Fruit fly (Drosophila melanogaster) whole organism, pupa: ENCODE data around the gene CG8907.
A peak's percentile ranks its signal among the peaks of the same experiment; 100 is the strongest.

Experiments
- CG14655 ChIP-seq: fragments of 200-800 bp; sonication (Bioruptor generic); optimal IDR thresholded peaks from 3 replicates; lab custom pipeline; 2017; ENCODE audit warnings: mild to moderate bottlenecking, missing biosample characterization, missing genetic modification reagents, missing genetic modification characterization
- CG17806 ChIP-seq: fragments of 200-800 bp; sonication (Bioruptor generic); optimal IDR thresholded peaks from 2 replicates; lab custom pipeline; 2018; ENCODE audit warnings: missing biosample characterization, mild to moderate bottlenecking, missing genetic modification characterization, moderate library complexity
- CG32121 ChIP-seq: fragments of 200-800 bp; sonication (Bioruptor generic); IDR thresholded peaks from 2 replicates; pipeline ENCODE4 v1.3.6; 2022; ENCODE audit warnings: missing biosample characterization, missing genetic modification characterization
- CG34367 ChIP-seq: fragments of 200-800 bp; sonication (Bioruptor generic); optimal IDR thresholded peaks from 2 replicates; lab custom pipeline; 2018; ENCODE audit warnings: missing biosample characterization, mild to moderate bottlenecking, missing genetic modification characterization
- CG4496 ChIP-seq: fragments of 200-800 bp; sonication (Bioruptor generic); IDR thresholded peaks from 3 replicates; pipeline ENCODE4 v1.3.6; 2022; ENCODE audit warnings: missing biosample characterization, missing genetic modification characterization
- CG8301 ChIP-seq: fragments of 200-800 bp; sonication (Bioruptor generic); optimal IDR thresholded peaks from 2 replicates; lab custom pipeline; 2018; ENCODE audit warnings: missing biosample characterization, mild to moderate bottlenecking, missing genetic modification characterization
- EcR ChIP-seq: fragments of 200-800 bp; sonication (Bioruptor generic); optimal IDR thresholded peaks from 3 replicates; lab custom pipeline; 2019; ENCODE audit warnings: missing biosample characterization, missing genetic modification characterization, mild to moderate bottlenecking, moderate library complexity, missing genetic modification reagents
- Snoo ChIP-seq: fragments of 200-800 bp; sonication (Bioruptor generic); optimal IDR thresholded peaks from 3 replicates; lab custom pipeline; 2017; ENCODE audit warnings: missing biosample characterization, mild to moderate bottlenecking, missing genetic modification characterization, inconsistent platforms
- fd96Ca ChIP-seq: fragments of 200-800 bp; sonication (Bioruptor generic); IDR thresholded peaks from 3 replicates; pipeline ENCODE4 v1.3.6; 2022; ENCODE audit warnings: missing biosample characterization, missing genetic modification characterization
- gl ChIP-seq: fragments of 200-800 bp; sonication (Bioruptor generic); optimal IDR thresholded peaks from 2 replicates; lab custom pipeline; 2018; ENCODE audit warnings: missing biosample characterization, mild to moderate bottlenecking, missing genetic modification characterization
- rn ChIP-seq: fragments of 200-800 bp; sonication (Bioruptor generic); IDR thresholded peaks from 2 replicates; pipeline ENCODE4 v1.3.6; 2022; ENCODE audit warnings: missing biosample characterization, missing genetic modification characterization

DNA sequence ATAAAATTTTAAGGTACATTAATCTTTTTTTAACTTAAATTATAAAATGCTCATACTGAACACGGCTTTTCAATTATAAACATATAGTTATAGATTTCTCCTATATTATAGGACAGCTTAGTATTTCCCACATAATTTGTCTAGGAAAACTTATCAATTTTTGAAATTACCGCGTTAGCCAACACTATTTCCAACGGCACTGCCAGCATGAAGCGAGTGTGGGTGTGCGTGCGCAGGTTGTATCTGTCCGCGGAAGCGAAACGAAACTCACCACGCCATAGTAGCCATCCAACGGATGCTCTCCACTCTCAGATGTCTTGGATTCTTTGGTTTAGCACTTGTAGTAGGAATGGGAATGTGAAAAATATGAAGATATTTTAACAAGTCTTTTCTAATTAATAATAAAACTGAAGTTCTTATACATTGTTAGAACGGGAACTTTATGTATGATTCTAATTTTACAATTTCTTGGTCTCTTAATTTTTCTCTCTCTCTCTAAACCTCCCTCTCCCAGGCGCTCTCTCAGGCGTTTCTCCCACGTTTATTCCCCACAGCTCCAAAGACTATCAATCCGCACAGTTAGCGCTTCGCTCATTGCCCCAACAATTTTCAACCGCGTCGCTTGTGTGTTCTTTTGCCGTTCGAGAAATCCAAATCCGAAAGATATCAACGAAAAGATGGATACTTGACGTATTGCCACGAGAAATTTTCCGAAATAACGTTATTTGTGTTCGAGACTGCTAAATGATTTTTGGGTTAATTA is 45.5 kb downstream of the CG8907 start, which contains the start of gene Dad:
- TF ChIP-seq Snoo (tag; lab: Kevin White, UChicago) (peak; percentile 25), CG34367 (tag; lab: Kevin White, UChicago) (peak; percentile 10), EcR (GFP tag; lab: Kevin White, UChicago) (no peak), rn (GFP tag; lab: Robert Waterston, UW) (no peak), CG14655 (GFP tag; lab: Kevin White, UChicago) (peak; percentile 5), fd96Ca (GFP tag; lab: Robert Waterston, UW) (no peak), CG8301 (tag; lab: Kevin White, UChicago) (no peak), gl (tag; lab: Kevin White, UChicago) (no peak), CG17806 (tag; lab: Kevin White, UChicago) (peak; percentile 41), CG32121 (GFP tag; lab: Robert Waterston, UW) (no peak; the same call in 1 of the 2 replicates), CG4496 (GFP tag; lab: Robert Waterston, UW) (0 out of 3 replicates have a peak, but pooled peaks have one; percentile 13)
